Worm (Caenorhabditis elegans) whole organism, young adult: ENCODE data around the gene F43G6.10.

Experiments
- B0336.3 ChIP-seq: fragments of 200-800 bp; sonication (Bioruptor generic); IDR thresholded peaks from 2 replicates; pipeline ENCODE4 v1.3.6; 2022; ENCODE audit warnings: missing genetic modification characterization, missing compliant biosample characterization
- C06A6.2 ChIP-seq: fragments of 200-800 bp; sonication (Bioruptor generic); conservative IDR thresholded peaks from 2 replicates; pipeline ENCODE4 v1.3.6; 2022; ENCODE audit warnings: missing genetic modification characterization, missing compliant biosample characterization
- F33H1.4 ChIP-seq: fragments of 200-800 bp; sonication (Bioruptor generic); IDR thresholded peaks from 2 replicates; pipeline ENCODE4 v1.3.6; 2022; ENCODE audit warnings: missing genetic modification reagents, missing genetic modification characterization, missing compliant biosample characterization
- F39B2.1 ChIP-seq: fragments of 200-800 bp; sonication (Bioruptor generic); IDR thresholded peaks from 2 replicates; pipeline ENCODE4 v1.3.6; 2022; ENCODE audit warnings: missing genetic modification reagents, missing genetic modification characterization, missing compliant biosample characterization
- F49E8.2 ChIP-seq: sonication (generic microtip); optimal IDR thresholded peaks from 3 replicates; lab custom pipeline; 2017; ENCODE audit warnings: missing genetic modification characterization, mild to moderate bottlenecking, missing compliant biosample characterization, antibody characterized with exemption, moderate library complexity; ENCODE audit not compliant: insufficient read depth
- F57A8.1 ChIP-seq: fragments of 200-800 bp; sonication (Bioruptor generic); optimal IDR thresholded peaks from 2 replicates; lab custom pipeline; 2018; ENCODE audit warnings: mild to moderate bottlenecking, missing genetic modification characterization, moderate library complexity, missing compliant biosample characterization
- K11D2.4 ChIP-seq: fragments of 200-800 bp; sonication (Bioruptor generic); IDR thresholded peaks from 2 replicates; pipeline ENCODE4 v1.3.6; 2022; ENCODE audit warnings: missing genetic modification reagents, missing genetic modification characterization, missing compliant biosample characterization
- Y95B8A.8 ChIP-seq: fragments of 200-800 bp; sonication (Bioruptor generic); IDR thresholded peaks from 2 replicates; pipeline ENCODE4 v1.3.6; 2022; ENCODE audit warnings: missing genetic modification reagents, missing genetic modification characterization, missing compliant biosample characterization
- aptf-2 ChIP-seq: fragments of 200-800 bp; sonication (Bioruptor generic); conservative IDR thresholded peaks from 2 replicates; pipeline ENCODE4 v1.3.6; 2022; ENCODE audit warnings: missing genetic modification reagents, missing genetic modification characterization, missing compliant biosample characterization
- aptf-3 ChIP-seq: fragments of 200-800 bp; sonication (Bioruptor generic); IDR thresholded peaks from 2 replicates; pipeline ENCODE4 v1.3.6; 2022; ENCODE audit warnings: missing genetic modification characterization, missing compliant biosample characterization
- atf-7 ChIP-seq: sonication (generic microtip); optimal IDR thresholded peaks from 2 replicates; lab custom pipeline; 2017; ENCODE audit warnings: mild to moderate bottlenecking, missing genetic modification characterization, missing compliant biosample characterization
- ceh-40 ChIP-seq: fragments of 200-800 bp; sonication (Bioruptor generic); IDR thresholded peaks from 2 replicates; pipeline ENCODE4 v1.3.6; 2022; ENCODE audit warnings: missing genetic modification characterization, missing compliant biosample characterization
- chd-7 ChIP-seq: sonication (generic microtip); optimal IDR thresholded peaks from 2 replicates; lab custom pipeline; 2016; ENCODE audit warnings: mild to moderate bottlenecking, missing genetic modification characterization, moderate library complexity, missing compliant biosample characterization
- die-1 ChIP-seq: sonication (generic microtip); optimal IDR thresholded peaks from 2 replicates; lab custom pipeline; 2016; ENCODE audit warnings: missing genotype, mild to moderate bottlenecking, missing genetic modification characterization, missing compliant biosample characterization
- dox-1 ChIP-seq: fragments of 200-800 bp; sonication (Bioruptor generic); IDR thresholded peaks from 2 replicates; pipeline ENCODE4 v1.3.6; 2022; ENCODE audit warnings: missing genetic modification reagents, missing genetic modification characterization, missing compliant biosample characterization
- dpff-1 ChIP-seq: sonication (generic microtip); optimal IDR thresholded peaks from 2 replicates; lab custom pipeline; 2017; ENCODE audit warnings: mild to moderate bottlenecking, missing genetic modification characterization, missing compliant biosample characterization
- gei-17 ChIP-seq: fragments of 200-800 bp; sonication (Bioruptor generic); optimal IDR thresholded peaks from 2 replicates; lab custom pipeline; 2018; ENCODE audit warnings: mild to moderate bottlenecking, missing genetic modification characterization, missing compliant biosample characterization
- hsf-1 ChIP-seq: fragments of 200-800 bp; sonication (Bioruptor generic); IDR thresholded peaks from 2 replicates; pipeline ENCODE4 v1.3.6; 2022; ENCODE audit warnings: missing genetic modification reagents, missing genetic modification characterization, missing compliant biosample characterization
- lin-26 ChIP-seq: fragments of 200-800 bp; sonication (Bioruptor generic); IDR thresholded peaks from 2 replicates; pipeline ENCODE4 v1.3.6; 2022; ENCODE audit warnings: missing genetic modification reagents, missing genetic modification characterization, missing compliant biosample characterization
- lin-40 ChIP-seq: sonication (generic microtip); optimal IDR thresholded peaks from 2 replicates; lab custom pipeline; 2016; ENCODE audit warnings: missing genetic modification characterization, mild to moderate bottlenecking, missing compliant biosample characterization, missing genotype, missing genetic modification reagents
- lin-54 ChIP-seq: fragments of 200-800 bp; sonication (Bioruptor generic); optimal IDR thresholded peaks from 2 replicates; lab custom pipeline; 2018; ENCODE audit warnings: mild to moderate bottlenecking, missing genetic modification characterization, missing compliant biosample characterization
- lir-1 ChIP-seq: fragments of 200-800 bp; sonication (Bioruptor generic); conservative IDR thresholded peaks from 2 replicates; pipeline ENCODE4 v1.3.6; 2022; ENCODE audit warnings: missing genetic modification reagents, missing genetic modification characterization, missing compliant biosample characterization
- lsl-1 ChIP-seq: fragments of 200-800 bp; sonication (Bioruptor generic); optimal IDR thresholded peaks from 2 replicates; lab custom pipeline; 2018; ENCODE audit warnings: mild to moderate bottlenecking, missing genetic modification characterization, moderate library complexity, missing compliant biosample characterization
- madf-10 ChIP-seq: sonication (generic microtip); optimal IDR thresholded peaks from 2 replicates; lab custom pipeline; 2016; ENCODE audit warnings: mild to moderate bottlenecking, missing genetic modification characterization, missing compliant biosample characterization
- mxl-1 ChIP-seq: sonication (generic microtip); optimal IDR thresholded peaks from 2 replicates; lab custom pipeline; 2016; ENCODE audit warnings: missing genetic modification characterization, missing compliant biosample characterization
- nfya-2 ChIP-seq: fragments of 200-800 bp; sonication (Bioruptor generic); IDR thresholded peaks from 2 replicates; pipeline ENCODE4 v1.3.6; 2022; ENCODE audit warnings: missing genetic modification reagents, missing genetic modification characterization, missing compliant biosample characterization
- nhr-27 ChIP-seq: fragments of 200-800 bp; sonication (Bioruptor generic); optimal IDR thresholded peaks from 2 replicates; lab custom pipeline; 2018; ENCODE audit warnings: mild to moderate bottlenecking, missing genetic modification characterization, moderate library complexity, missing compliant biosample characterization
- repo-1 ChIP-seq: sonication (generic microtip); optimal IDR thresholded peaks from 2 replicates; lab custom pipeline; 2017; ENCODE audit warnings: mild to moderate bottlenecking, missing genetic modification characterization, missing compliant biosample characterization
- snpc-1.1 ChIP-seq: sonication (generic microtip); optimal IDR thresholded peaks from 2 replicates; lab custom pipeline; 2017; ENCODE audit warnings: missing genetic modification characterization, mild to moderate bottlenecking, missing compliant biosample characterization, antibody characterized with exemption, moderate library complexity, missing genotype, missing genetic modification reagents; ENCODE audit not compliant: insufficient read depth
- snpc-3.4 ChIP-seq: sonication (generic microtip); optimal IDR thresholded peaks from 2 replicates; lab custom pipeline; 2017; ENCODE audit warnings: missing genetic modification characterization, mild to moderate bottlenecking, missing compliant biosample characterization, antibody characterized with exemption, moderate library complexity, missing genotype, missing genetic modification reagents
- snpc-4 ChIP-seq, 5 experiments: fragments of 150-350 bp in 1 of 5; sonication (generic microtip) in 4 of 5; optimal IDR thresholded peaks; 2 replicates each; lab custom pipeline; 2014 to 2018; ENCODE audit warnings: missing genetic modification characterization in 5 of 5, missing biosample characterization in 3 of 5, antibody characterized with exemption in 2 of 5, mild to moderate bottlenecking in 2 of 5, missing compliant biosample characterization in 2 of 5, missing genotype in 2 of 5, moderate library complexity in 2 of 5, missing genetic modification reagents in 1 of 5
- somi-1 ChIP-seq: fragments of 200-800 bp; sonication (Bioruptor generic); optimal IDR thresholded peaks from 2 replicates; lab custom pipeline; 2018; ENCODE audit warnings: mild to moderate bottlenecking, missing genetic modification characterization, missing compliant biosample characterization
- tbx-9 ChIP-seq: sonication (generic microtip); optimal IDR thresholded peaks from 2 replicates; lab custom pipeline; 2016; ENCODE audit warnings: borderline replicate concordance, missing genetic modification characterization, inconsistent platforms, missing compliant biosample characterization
- xnd-1 ChIP-seq: sonication (generic microtip); optimal IDR thresholded peaks from 2 replicates; lab custom pipeline; 2016; ENCODE audit warnings: missing genotype, missing genetic modification reagents, missing genetic modification characterization, missing compliant biosample characterization
- zfh-2 ChIP-seq: fragments of 200-800 bp; sonication (Bioruptor generic); conservative IDR thresholded peaks from 2 replicates; pipeline ENCODE4 v1.3.6; 2022; ENCODE audit warnings: missing genetic modification reagents, missing genetic modification characterization, missing compliant biosample characterization
- ztf-18 ChIP-seq: sonication (generic microtip); optimal IDR thresholded peaks from 2 replicates; lab custom pipeline; 2016; ENCODE audit warnings: missing genotype, mild to moderate bottlenecking, missing genetic modification characterization, missing compliant biosample characterization
- ztf-22 ChIP-seq: fragments of 200-800 bp; sonication (Bioruptor generic); optimal IDR thresholded peaks from 2 replicates; lab custom pipeline; 2018; ENCODE audit warnings: mild to moderate bottlenecking, missing genetic modification characterization, moderate library complexity, missing compliant biosample characterization
- ztf-26 ChIP-seq: sonication (generic microtip); optimal IDR thresholded peaks from 2 replicates; lab custom pipeline; 2017; ENCODE audit warnings: missing genetic modification characterization, missing compliant biosample characterization
- ztf-28 ChIP-seq: fragments of 200-800 bp; sonication (Bioruptor generic); IDR thresholded peaks from 2 replicates; pipeline ENCODE4 v1.3.6; 2022; ENCODE audit warnings: missing genetic modification reagents, missing genetic modification characterization, missing compliant biosample characterization

F43G6.10 gene

DNA sequence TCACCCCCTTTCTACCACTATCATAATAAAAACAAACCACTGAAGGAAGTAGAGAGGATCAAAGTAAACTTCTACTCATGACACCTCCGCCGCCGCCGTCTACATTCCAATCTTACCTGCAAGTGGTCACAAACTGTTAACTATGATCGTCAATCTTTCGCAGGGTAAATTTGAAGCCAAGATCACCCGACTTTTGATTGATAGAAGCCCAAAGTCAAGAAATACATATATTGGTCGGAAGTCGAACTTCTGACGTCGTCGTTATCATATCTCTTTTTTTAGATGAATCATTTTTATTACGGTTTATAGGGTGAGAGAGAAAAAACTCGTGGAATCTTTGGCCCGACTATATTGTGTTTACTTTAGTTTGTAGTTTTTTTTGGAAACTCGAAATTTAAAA is 29.2 kb downstream of the F43G6.10 start:
- TF ChIP-seq lir-1 (GFP tag; lab: Robert Waterston, UW) (no peak), ceh-40 (GFP tag; lab: Robert Waterston, UW) (no peak), repo-1 (no peak), dox-1 (no peak), somi-1 (GFP tag; lab: Kevin White, UChicago) (peak; percentile 64), K11D2.4 (GFP tag; lab: Robert Waterston, UW) (0 out of 2 replicates have a peak, but pooled peaks have one; percentile 49), lin-40 (tag; lab: Kevin White, UChicago) (peak; percentile 36), die-1 (peak; percentile 13), C06A6.2 (GFP tag; lab: Robert Waterston, UW) (0 out of 2 replicates have a peak, but pooled peaks have one; percentile 13), ztf-26 (tag; lab: Kevin White, UChicago) (peak; percentile 43)

ce11 chrII:11839116-11839515 is 30.0 kb downstream of the F43G6.10 start:
- TF ChIP-seq somi-1 (GFP tag; lab: Kevin White, UChicago) = no peak
- TF ChIP-seq F33H1.4 (GFP tag; lab: Robert Waterston, UW) = no peak
- no peak for TF ChIP-seq ztf-22 (GFP tag; lab: Kevin White, UChicago)
- no peak for TF ChIP-seq B0336.3 (GFP tag; lab: Robert Waterston, UW)
- no peak for TF ChIP-seq nfya-2 (GFP tag; lab: Robert Waterston, UW)
- TF ChIP-seq dpff-1 (tag; lab: Kevin White, UChicago) = no peak
- no peak for TF ChIP-seq aptf-3 (GFP tag; lab: Robert Waterston, UW)
- TF ChIP-seq zfh-2 (GFP tag; lab: Robert Waterston, UW) = no peak
- TF ChIP-seq, all 124 proteins: peak for 0

DNA sequence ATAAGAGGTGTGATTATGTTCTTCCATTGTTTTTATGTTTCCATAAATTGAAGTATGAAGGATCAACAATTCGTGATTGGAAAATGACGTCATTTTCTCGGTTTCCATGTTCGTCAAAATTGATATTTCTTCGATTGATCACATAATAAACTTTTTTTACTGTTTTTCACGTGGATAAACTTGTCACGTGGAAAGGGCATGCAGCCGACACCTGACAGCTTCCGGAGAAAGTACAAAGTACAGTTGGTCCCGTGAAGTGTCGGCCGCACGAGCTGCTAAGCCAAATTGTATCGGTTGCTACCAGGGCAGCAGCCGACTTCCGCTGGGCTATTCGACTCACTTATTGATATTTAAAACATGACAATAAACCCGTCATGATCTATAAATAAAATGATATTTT is 32.5 kb downstream of the F43G6.10 start:
- TF ChIP-seq somi-1 (GFP tag; lab: Kevin White, UChicago) (peak; percentile 18), tbx-9 (tag; lab: Kevin White, UChicago) (no peak), lin-54 (no peak), snpc-4 (GFP tag; optimal IDR thresholded peaks at IDR 0.05; lab: Kevin White, UChicago) (no peak), snpc-4 (tag; optimal IDR thresholded peaks at IDR 0.05; lab: Kevin White, UChicago) (peak; percentile 23 to 87 (median 78)), chd-7 (tag; lab: Kevin White, UChicago) (no peak), ztf-26 (tag; lab: Kevin White, UChicago) (peak; percentile 61), atf-7 (tag; lab: Kevin White, UChicago) (peak; percentile 50), lin-26 (GFP tag; lab: Robert Waterston, UW) (0 out of 2 replicates have a peak, but pooled peaks have one; percentile 38), aptf-2 (no peak), zfh-2 (GFP tag; lab: Robert Waterston, UW) (no peak)

DNA sequence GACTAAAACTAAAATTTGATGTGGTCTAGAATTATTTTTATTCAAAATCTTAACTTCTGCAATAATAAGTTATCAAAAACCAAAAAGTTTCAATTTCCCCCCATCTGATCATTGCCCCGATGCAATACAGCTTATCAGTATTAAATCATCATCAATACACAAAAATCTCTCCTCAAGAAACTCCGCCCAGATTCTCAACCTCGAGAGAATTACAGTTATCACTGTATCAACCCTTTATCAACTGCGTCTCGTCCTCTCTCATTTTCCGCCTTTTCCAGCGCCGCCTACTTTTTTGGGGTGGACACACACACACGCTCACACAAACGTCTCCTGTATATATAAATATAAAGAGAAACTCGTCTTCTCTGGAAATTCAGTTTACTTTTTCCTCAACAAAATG is 33.2 kb downstream of the F43G6.10 start, which contains the start of gene T27D12.1:
TSS of gene T27D12.1 (plus strand) at position 301 of the 400 bp plus-strand sequence.
- no peak for TF ChIP-seq madf-10 (tag; lab: Kevin White, UChicago)
- no peak for TF ChIP-seq F39B2.1 (GFP tag; lab: Robert Waterston, UW)
- TF ChIP-seq xnd-1 (tag; lab: Kevin White, UChicago) = no peak
- TF ChIP-seq lsl-1 (GFP tag; lab: Kevin White, UChicago) = no peak

ce11 chrII:11842766-11843165 is 33.6 kb downstream of the F43G6.10 start:
- no peak for TF ChIP-seq dox-1
- peak; percentile 27 for TF ChIP-seq snpc-4 (GFP tag; optimal IDR thresholded peaks at IDR 0.05; lab: Kevin White, UChicago)
- peak in 3 of 4 experiments; percentile 37 to 78 (median 67) for TF ChIP-seq snpc-4 (tag; optimal IDR thresholded peaks at IDR 0.05; lab: Kevin White, UChicago)
- no peak for TF ChIP-seq ztf-26 (tag; lab: Kevin White, UChicago)
- no peak for TF ChIP-seq nhr-27 (tag; lab: Kevin White, UChicago)
- peak; percentile 34 for TF ChIP-seq snpc-1.1 (tag; lab: Kevin White, UChicago)
- TF ChIP-seq ztf-28 = no peak
- TF ChIP-seq mxl-1 (tag; lab: Kevin White, UChicago) = no peak
- no peak for TF ChIP-seq hsf-1 (GFP tag; lab: Robert Waterston, UW)
- no peak for TF ChIP-seq snpc-3.4 (tag; lab: Kevin White, UChicago)
- TF ChIP-seq F57A8.1 = no peak
- TF ChIP-seq gei-17 (GFP tag; lab: Kevin White, UChicago) = no peak
- no peak for TF ChIP-seq F49E8.2 (tag; lab: Kevin White, UChicago)
- no peak for TF ChIP-seq ztf-18 (tag; lab: Kevin White, UChicago)
- no peak for TF ChIP-seq Y95B8A.8 (GFP tag; lab: Robert Waterston, UW)
